Worm (Caenorhabditis elegans) whole organism, mixed stage, embryonic: ENCODE data around the gene ZC196.9.
"Not testable (repeated sequence)": the region's sequence is repeated elsewhere in the genome, so short reads cannot be mapped to it uniquely, and the experiment has no call there.

Source experiments
- M03D4.4 ChIP-seq: sonication (generic microtip); optimal IDR thresholded peaks from 2 replicates; lab custom pipeline; 2017; ENCODE audit warnings: mild to moderate bottlenecking, missing genetic modification characterization, missing compliant biosample characterization
- bed-3 ChIP-seq: fragments of 200-800 bp; sonication (Bioruptor generic); optimal IDR thresholded peaks from 3 replicates; lab custom pipeline; 2018; ENCODE audit warnings: mild to moderate bottlenecking, missing genetic modification characterization, moderate library complexity, missing compliant biosample characterization
- blmp-1 ChIP-seq: fragments of 150-350 bp; optimal IDR thresholded peaks from 2 replicates; lab custom pipeline; 2014; ENCODE audit warnings: missing biosample characterization, missing genetic modification characterization
- ceh-39 ChIP-seq: fragments of 150-350 bp; optimal IDR thresholded peaks from 2 replicates; lab custom pipeline; 2014; ENCODE audit warnings: missing biosample characterization, missing genetic modification characterization
- ceh-43 ChIP-seq: fragments of 200-800 bp; sonication (Bioruptor generic); optimal IDR thresholded peaks from 2 replicates; lab custom pipeline; 2018; ENCODE audit warnings: mild to moderate bottlenecking, missing genetic modification characterization, moderate library complexity, missing compliant biosample characterization
- ces-1 ChIP-seq: fragments of 150-350 bp; optimal IDR thresholded peaks from 2 replicates; lab custom pipeline; 2014; ENCODE audit warnings: missing biosample characterization, missing genetic modification reagents, missing genetic modification characterization
- cnd-1 ChIP-seq: fragments of 200-800 bp; sonication (Bioruptor generic); optimal IDR thresholded peaks from 2 replicates; lab custom pipeline; 2018; ENCODE audit warnings: mild to moderate bottlenecking, missing genetic modification characterization, missing compliant biosample characterization
- drap-1 ChIP-seq: fragments of 200-800 bp; sonication (Bioruptor generic); optimal IDR thresholded peaks from 3 replicates; lab custom pipeline; 2018; ENCODE audit warnings: mild to moderate bottlenecking, missing genetic modification characterization, missing compliant biosample characterization
- elt-1 ChIP-seq: sonication (generic microtip); optimal IDR thresholded peaks from 2 replicates; lab custom pipeline; 2017; ENCODE audit warnings: missing genetic modification characterization, mild to moderate bottlenecking, missing compliant biosample characterization, antibody characterized with exemption, moderate library complexity, borderline replicate concordance; ENCODE audit not compliant: insufficient read depth
- elt-3 ChIP-seq: fragments of 150-350 bp; optimal IDR thresholded peaks from 2 replicates; lab custom pipeline; 2014; ENCODE audit warnings: missing biosample characterization, missing genetic modification characterization
- flh-1 ChIP-seq: fragments of 200-800 bp; sonication (Bioruptor generic); optimal IDR thresholded peaks from 2 replicates; lab custom pipeline; 2018; ENCODE audit warnings: mild to moderate bottlenecking, missing genetic modification characterization, moderate library complexity, missing compliant biosample characterization
- ham-2 ChIP-seq: fragments of 200-800 bp; sonication (Bioruptor generic); optimal IDR thresholded peaks from 2 replicates; lab custom pipeline; 2018; ENCODE audit warnings: mild to moderate bottlenecking, missing genetic modification characterization, missing compliant biosample characterization
- lin-13 ChIP-seq: fragments of 150-350 bp; optimal IDR thresholded peaks from 2 replicates; lab custom pipeline; 2014; ENCODE audit warnings: missing biosample characterization, missing genetic modification characterization
- lin-32 ChIP-seq: fragments of 200-800 bp; sonication (Bioruptor generic); optimal IDR thresholded peaks from 2 replicates; lab custom pipeline; 2018; ENCODE audit warnings: mild to moderate bottlenecking, missing genetic modification characterization, missing compliant biosample characterization
- lsy-2 ChIP-seq: fragments of 150-350 bp; optimal IDR thresholded peaks from 2 replicates; lab custom pipeline; 2014; ENCODE audit warnings: missing biosample characterization, missing genetic modification characterization
- mab-5 ChIP-seq: fragments of 150-350 bp; optimal IDR thresholded peaks from 2 replicates; lab custom pipeline; 2014; ENCODE audit warnings: missing biosample characterization, missing genetic modification characterization
- mep-1 ChIP-seq: fragments of 150-350 bp; optimal IDR thresholded peaks from 2 replicates; lab custom pipeline; 2017; ENCODE audit warnings: missing biosample characterization, missing genetic modification reagents, missing genetic modification characterization, inconsistent platforms
- mls-2 ChIP-seq: sonication (generic microtip); optimal IDR thresholded peaks from 2 replicates; lab custom pipeline; 2016; ENCODE audit warnings: mild to moderate bottlenecking, missing genetic modification characterization, moderate library complexity, missing compliant biosample characterization
- nhr-12 ChIP-seq: fragments of 150-350 bp; optimal IDR thresholded peaks from 2 replicates; lab custom pipeline; 2014; ENCODE audit warnings: missing biosample characterization, missing genetic modification characterization
- nhr-237 ChIP-seq: fragments of 150-350 bp; optimal IDR thresholded peaks from 2 replicates; lab custom pipeline; 2014; ENCODE audit warnings: missing biosample characterization, missing genetic modification characterization
- nhr-28 ChIP-seq: fragments of 150-350 bp; optimal IDR thresholded peaks from 2 replicates; lab custom pipeline; 2014; ENCODE audit warnings: missing biosample characterization, missing genetic modification characterization
- sem-2 ChIP-seq: fragments of 200-800 bp; sonication (Bioruptor generic); optimal IDR thresholded peaks from 2 replicates; lab custom pipeline; 2018; ENCODE audit warnings: mild to moderate bottlenecking, missing genetic modification characterization, missing compliant biosample characterization
- snpc-4 ChIP-seq: fragments of 150-350 bp; optimal IDR thresholded peaks from 2 replicates; lab custom pipeline; 2014; ENCODE audit warnings: missing biosample characterization, missing genetic modification characterization
- tbx-8 ChIP-seq: fragments of 200-800 bp; sonication (Bioruptor generic); optimal IDR thresholded peaks from 2 replicates; lab custom pipeline; 2018; ENCODE audit warnings: mild to moderate bottlenecking, missing genetic modification characterization, moderate library complexity, missing compliant biosample characterization
- unc-120 ChIP-seq: sonication (generic microtip); optimal IDR thresholded peaks from 2 replicates; lab custom pipeline; 2017; ENCODE audit warnings: missing genetic modification characterization, missing compliant biosample characterization; ENCODE audit not compliant: poor library complexity, severe bottlenecking
- unc-39 ChIP-seq: fragments of 150-350 bp; optimal IDR thresholded peaks from 2 replicates; lab custom pipeline; 2014; ENCODE audit warnings: missing biosample characterization, missing genetic modification characterization
- unc-62 ChIP-seq: fragments of 150-350 bp; optimal IDR thresholded peaks from 2 replicates; lab custom pipeline; 2014; ENCODE audit warnings: missing biosample characterization, missing genetic modification reagents, missing genetic modification characterization
- ztf-11 ChIP-seq: fragments of 150-350 bp; optimal IDR thresholded peaks from 2 replicates; lab custom pipeline; 2014; ENCODE audit warnings: missing biosample characterization, missing genetic modification characterization

ZC196.9 gene

DNA sequence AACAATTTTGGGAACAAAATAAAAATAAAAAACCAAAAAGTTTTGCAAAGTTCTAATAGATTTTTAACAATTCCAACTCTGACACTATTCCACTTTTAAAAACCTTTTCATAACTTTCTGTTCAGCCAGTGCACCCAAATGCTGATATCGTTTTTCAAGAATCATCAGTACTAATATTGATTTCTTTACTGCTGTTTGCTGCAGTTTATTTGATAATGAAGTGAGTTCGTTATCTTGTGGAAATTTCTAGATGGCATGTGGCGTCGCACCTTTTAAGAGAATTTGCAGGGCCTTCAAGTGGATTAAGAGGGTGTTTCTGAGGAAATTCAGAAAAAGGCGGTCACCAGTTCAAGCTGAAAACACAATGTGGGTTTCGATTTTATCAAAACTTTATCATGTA lies 4.0 kb upstream of the ZC196.9 start:
- no peak for TF ChIP-seq lin-32 (GFP tag; lab: Kevin White, UChicago)
- no peak for TF ChIP-seq nhr-12 (tag; lab: Kevin White, UChicago)
- no peak for TF ChIP-seq mep-1 (tag; lab: Kevin White, UChicago)
- no peak for TF ChIP-seq lsy-2
- no peak for TF ChIP-seq lin-13
- no peak for TF ChIP-seq unc-62 (GFP tag; lab: Kevin White, UChicago)
- TF ChIP-seq M03D4.4 (tag; lab: Kevin White, UChicago) = no peak
- no peak for TF ChIP-seq ces-1
- TF ChIP-seq mab-5 (tag; lab: Kevin White, UChicago) = no peak
- no peak for TF ChIP-seq sem-2 (GFP tag; lab: Kevin White, UChicago)

DNA sequence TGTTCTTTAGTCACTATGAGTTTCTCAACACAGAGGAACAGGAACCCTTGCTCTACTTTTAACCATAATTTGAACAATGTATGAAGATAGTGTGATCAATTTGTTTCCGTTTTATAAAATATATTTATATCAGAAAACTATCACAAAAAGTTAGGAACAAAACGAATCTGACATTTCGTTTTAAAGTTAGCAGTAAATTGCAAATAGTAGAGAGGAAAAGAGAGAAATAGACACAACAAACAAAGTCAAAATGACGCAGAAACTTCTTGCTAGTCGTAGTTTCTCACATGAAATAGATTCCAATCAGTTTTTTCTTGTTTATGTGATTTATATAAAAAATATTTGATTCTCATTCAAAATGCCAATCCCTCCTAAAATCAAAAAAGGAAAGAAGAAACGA lies 2.1 kb upstream of the ZC196.9 start, which contains the start of gene ZC196.5:
Gene ZC196.5 (plus strand): TSS at position 301 of the 400 bp plus-strand sequence.
- no peak for TF ChIP-seq lin-32 (GFP tag; lab: Kevin White, UChicago)
- TF ChIP-seq tbx-8 (GFP tag; lab: Kevin White, UChicago) = no peak

DNA sequence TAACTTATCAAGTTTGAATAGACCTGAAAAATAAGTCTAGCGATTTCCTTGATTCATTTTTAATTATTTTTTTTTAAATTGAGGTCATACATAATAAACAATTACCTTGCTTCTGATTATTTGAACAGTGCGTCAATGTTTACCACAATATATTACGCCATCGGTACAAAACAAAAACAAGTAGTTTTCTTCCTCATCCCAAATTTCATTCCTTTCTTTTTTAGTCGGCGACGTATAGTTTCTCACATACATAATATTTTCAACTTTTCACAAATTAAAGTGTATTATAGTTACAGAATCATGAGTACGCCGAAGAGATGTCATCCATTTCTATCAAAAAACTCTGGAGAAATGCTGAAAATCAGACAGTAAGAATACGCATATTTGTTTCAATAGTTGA lies 749 bp downstream of the ZC196.9 start, which contains the start of gene droe-8:
Gene droe-8 (plus strand): TSS at position 301 of the 400 bp plus-strand sequence.
- not testable (repeated sequence) for TF ChIP-seq unc-62 (GFP tag; lab: Kevin White, UChicago); nhr-237 (tag; lab: Kevin White, UChicago); elt-3 (tag; lab: Kevin White, UChicago)

DNA sequence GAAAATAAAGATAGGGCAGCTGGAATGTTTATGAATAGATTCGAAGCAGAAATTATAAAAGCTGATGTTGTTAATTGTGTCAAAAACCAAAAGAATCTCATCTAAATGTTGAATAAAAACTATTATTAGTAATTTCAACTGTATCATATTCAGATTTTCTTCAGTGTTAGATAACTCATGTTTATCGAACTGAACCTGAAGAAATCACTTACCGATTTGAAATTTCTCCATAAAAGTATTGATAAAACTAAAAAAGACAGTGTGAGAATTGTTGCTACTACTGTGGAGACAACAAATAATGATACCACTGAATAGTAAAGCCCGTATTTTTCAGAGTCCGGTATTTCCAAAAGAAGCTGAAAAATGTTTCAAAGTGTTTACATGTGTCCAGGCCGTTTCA lies 4.8 kb downstream of the ZC196.9 start, which contains the start of gene ZC196.8:
Gene ZC196.8 (minus strand): TSS at position 101 of the 400 bp plus-strand sequence.
- TF ChIP-seq mab-5 (tag; lab: Kevin White, UChicago); lin-13; sem-2 (GFP tag; lab: Kevin White, UChicago): not testable (repeated sequence)

DNA sequence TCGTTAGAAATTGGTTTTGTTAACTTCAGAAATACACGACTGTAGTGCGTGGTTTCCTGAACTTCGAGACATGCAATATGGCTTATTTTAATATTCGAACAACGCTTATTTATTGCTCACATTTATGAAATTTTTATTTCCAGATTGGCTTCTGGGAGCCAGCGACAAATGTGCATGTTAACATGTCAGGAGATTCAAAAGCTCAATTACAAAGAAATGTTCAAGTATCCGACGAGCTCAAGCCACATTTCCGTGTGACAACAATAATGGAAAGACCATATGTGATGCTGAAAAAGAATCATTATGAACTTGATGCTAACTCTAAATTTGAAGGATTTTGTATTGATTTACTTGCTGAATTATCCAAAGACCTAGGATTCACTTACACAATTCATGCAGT lies 8.6 kb downstream of the ZC196.9 start:
- no peak for TF ChIP-seq sem-2 (GFP tag; lab: Kevin White, UChicago)
- TF ChIP-seq bed-3 (GFP tag; lab: Kevin White, UChicago) = no peak
- no peak for TF ChIP-seq drap-1 (GFP tag; lab: Kevin White, UChicago)
- TF ChIP-seq lin-13 = no peak
- TF ChIP-seq elt-1 (tag; lab: Kevin White, UChicago) = no peak
- no peak for TF ChIP-seq ham-2 (GFP tag; lab: Kevin White, UChicago)
- no peak for TF ChIP-seq ceh-43 (GFP tag; lab: Kevin White, UChicago)
- no peak for TF ChIP-seq cnd-1 (tag; lab: Kevin White, UChicago)
- TF ChIP-seq unc-120 (tag; lab: Kevin White, UChicago) = no peak
- TF ChIP-seq nhr-28 (tag; lab: Kevin White, UChicago) = no peak

DNA sequence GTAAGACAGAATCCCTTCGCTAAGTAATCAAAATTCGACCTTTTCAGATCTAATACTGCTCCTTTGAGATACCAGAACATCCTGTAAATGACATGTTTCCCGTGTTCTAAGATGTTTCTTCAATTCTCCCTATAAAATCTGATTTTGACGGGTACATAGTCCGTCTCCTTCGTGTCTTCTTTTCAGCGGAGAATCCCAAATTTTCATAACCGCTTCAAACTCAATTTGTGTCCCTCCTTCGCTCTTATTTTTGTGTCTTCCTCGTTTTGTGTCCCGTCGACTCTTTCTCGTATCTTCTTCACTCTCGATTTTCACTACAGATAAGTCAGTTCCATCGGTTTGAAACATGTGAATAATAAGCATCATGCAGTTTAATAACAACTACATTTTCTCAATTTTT lies 10.8 kb downstream of the ZC196.9 start, which contains the start of gene glr-5:
Gene glr-5 (plus strand): TSS at position 321 of the 400 bp plus-strand sequence.
- TF ChIP-seq mab-5 (tag; lab: Kevin White, UChicago) = no peak
- peak; percentile 86 for TF ChIP-seq ces-1

DNA sequence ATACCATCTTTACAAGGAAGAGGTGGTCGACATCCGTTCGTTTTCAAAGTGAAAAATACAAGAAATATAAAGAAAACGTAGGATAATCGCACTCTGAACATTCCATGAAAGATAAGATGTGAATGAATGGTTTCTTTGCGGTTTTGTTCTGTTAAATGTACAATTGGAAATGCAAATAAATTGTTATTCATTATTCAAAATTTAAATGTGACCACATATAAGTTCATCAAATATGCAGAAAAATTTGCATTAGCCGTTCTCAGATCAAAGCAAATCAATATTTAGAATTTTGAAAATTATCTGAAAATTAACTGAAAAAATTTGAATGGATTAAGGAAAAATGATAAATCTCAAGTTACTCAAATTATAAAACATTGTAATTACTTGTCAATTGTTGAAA lies 15.1 kb downstream of the ZC196.9 start, which contains the start of gene ZC178.2:
Gene ZC178.2 (minus strand): TSS at position 101 of the 400 bp plus-strand sequence.
- TF ChIP-seq ceh-39 = no peak
- TF ChIP-seq mab-5 (tag; lab: Kevin White, UChicago) = no peak
- no peak for TF ChIP-seq unc-39
- no peak for TF ChIP-seq cnd-1 (tag; lab: Kevin White, UChicago)
- TF ChIP-seq unc-62 (GFP tag; lab: Kevin White, UChicago) = no peak
- TF ChIP-seq mls-2 (tag; lab: Kevin White, UChicago) = no peak
- no peak for TF ChIP-seq flh-1 (GFP tag; lab: Kevin White, UChicago)
- no peak for TF ChIP-seq ztf-11
- no peak for TF ChIP-seq nhr-12 (tag; lab: Kevin White, UChicago)
- no peak for TF ChIP-seq lsy-2
- TF ChIP-seq drap-1 (GFP tag; lab: Kevin White, UChicago) = no peak
- no peak for TF ChIP-seq lin-32 (GFP tag; lab: Kevin White, UChicago)
- no peak for TF ChIP-seq snpc-4
- TF ChIP-seq blmp-1 = no peak
- TF ChIP-seq mep-1 (tag; lab: Kevin White, UChicago) = no peak
- TF ChIP-seq nhr-28 (tag; lab: Kevin White, UChicago) = no peak
